Fruit fly (Drosophila melanogaster) ovary, adult (tissue): Measurements from ENCODE around the gene Srp68.

Experiments used
- CG17801 ChIP-seq: fragments of 200-800 bp; optimal IDR thresholded peaks from 2 replicates; lab custom pipeline; 2019; ENCODE audit warnings: missing biosample characterization, mild to moderate bottlenecking, missing genetic modification characterization, moderate library complexity; ENCODE audit not compliant: partially characterized antibody

Gene Srp68

DNA sequence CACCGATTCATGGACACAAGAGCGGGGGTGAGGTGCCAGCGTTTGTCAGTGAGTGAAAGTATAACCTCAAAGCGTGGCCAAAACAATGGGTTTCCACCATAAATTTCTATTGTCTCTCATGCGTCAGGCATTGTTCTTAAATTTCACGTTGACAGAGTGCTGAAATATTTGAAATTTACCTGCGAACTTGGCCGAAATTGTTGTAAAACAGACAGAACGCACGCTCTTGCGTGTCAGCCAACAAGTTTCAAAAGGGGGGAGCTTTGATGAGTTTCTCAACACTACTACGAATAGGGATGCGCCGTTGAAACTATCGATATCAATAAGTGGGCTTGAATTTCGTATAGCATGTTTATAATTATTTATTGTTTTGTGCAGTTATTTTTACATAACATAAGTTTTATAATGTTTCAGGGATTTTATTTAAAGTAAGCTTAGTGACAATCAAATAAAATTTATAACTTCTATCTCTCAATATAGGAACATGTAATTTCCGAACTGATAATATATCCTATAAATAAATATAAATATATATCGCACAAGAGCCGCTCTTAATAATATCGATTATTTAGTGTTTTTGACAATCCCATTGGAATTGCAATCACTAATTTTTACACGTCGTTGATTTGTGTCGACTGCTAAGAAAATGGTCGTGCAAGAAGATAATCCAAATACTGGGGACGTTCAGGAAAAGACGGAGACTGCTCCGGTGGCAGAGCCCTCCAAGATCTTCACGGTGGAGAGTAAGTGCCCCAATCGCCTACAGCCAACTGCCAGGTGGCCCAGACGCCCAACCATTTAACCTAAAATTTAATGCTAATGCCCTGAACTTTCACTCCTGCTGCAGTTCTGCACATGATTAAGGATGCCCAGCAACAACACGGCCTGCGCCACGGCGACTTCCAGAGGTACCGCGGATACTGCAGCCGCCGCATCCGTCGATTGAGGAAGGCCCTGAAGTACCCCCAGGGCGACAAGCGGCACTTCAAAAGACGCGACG lies at the start of gene Srp68, which contains the start of gene pix:
TSS of gene Srp68 (plus strand) at position 569 of the 1,000 bp plus-strand sequence.
TSS of gene pix (minus strand) at position 288 of the 1,000 bp plus-strand sequence.
- peak; percentile 51 for TF ChIP-seq CG17801 (GFP tag; lab: Kevin White, UChicago)

DNA sequence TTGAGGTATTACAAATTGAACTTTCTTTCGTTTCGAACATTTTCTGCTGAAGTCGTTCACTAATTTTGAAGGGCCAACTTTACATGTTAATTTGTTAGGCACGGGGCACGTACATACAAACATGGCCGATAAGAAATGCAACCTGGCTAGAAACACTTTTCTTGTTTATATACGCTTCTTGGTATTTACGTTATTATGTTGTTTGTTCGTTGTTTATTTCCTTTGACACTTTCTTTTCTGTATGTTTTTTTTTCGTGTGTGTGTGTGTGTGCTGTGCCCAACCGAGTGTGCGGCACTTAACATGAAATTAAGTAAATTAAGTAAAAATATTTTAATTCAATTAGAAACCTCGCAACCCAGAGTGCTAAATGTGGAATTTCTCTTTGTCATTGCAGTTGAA lies 49.2 kb upstream of the Srp68 start:
- no peak for TF ChIP-seq CG17801 (GFP tag; lab: Kevin White, UChicago)

DNA sequence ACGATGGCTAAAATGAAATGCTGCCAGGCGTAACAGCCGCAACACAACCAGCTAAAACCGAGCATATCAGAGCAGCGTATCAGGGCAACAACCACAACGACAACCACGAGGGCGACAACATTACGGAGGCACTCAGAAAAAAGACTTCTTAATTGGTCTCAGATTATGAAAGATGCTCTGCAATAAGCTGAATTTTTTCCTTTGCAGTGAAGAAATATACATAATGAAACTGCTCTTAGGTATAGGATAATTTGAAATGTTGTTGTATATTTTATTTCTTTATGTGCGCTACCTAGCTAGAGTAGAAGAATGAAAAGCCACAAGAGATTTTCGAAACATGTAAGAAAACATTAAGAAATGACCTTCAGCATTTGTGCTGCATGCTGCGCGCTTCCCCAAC lies 45.3 kb upstream of the Srp68 start:
- TF ChIP-seq CG17801 (GFP tag; lab: Kevin White, UChicago): no peak

DNA sequence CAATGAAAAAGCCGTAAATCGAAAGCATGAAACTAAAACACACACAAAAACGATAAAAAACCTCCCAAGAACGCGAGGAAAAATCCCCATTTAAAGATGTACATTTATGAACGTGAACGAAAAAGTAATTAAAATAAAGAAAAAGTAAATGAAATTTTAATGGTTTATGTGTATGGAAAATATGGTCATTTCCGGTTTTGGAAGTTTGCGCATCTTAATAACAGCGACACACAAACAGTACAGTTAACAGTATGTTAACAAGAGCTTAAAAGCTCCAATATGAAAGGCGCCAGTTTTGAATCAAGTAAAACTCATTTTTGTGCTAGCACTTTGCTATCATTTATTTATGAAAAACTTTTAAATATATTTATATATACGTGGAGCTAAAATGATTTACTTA lies 42.9 kb upstream of the Srp68 start:
- TF ChIP-seq CG17801 (GFP tag; lab: Kevin White, UChicago): peak; percentile 49

DNA sequence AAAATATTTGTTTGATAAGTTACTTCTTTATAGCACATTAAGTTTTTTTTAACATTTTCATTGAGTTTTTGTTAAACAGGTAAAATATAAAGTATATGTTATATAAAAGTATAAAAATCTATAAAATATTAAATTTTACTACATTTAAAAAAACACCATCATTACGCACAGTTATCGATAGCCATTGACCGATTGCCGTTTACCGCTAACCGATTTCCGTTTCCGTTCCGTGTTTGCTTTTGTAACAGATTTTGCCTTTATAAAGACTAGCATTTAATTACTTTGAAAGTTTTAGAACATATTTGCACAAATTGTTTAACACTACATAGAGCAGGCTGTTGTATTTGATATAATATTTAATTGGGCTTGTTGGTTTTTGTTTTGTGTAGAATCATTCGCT lies 35.2 kb upstream of the Srp68 start:
- TF ChIP-seq CG17801 (GFP tag; lab: Kevin White, UChicago): no peak

DNA sequence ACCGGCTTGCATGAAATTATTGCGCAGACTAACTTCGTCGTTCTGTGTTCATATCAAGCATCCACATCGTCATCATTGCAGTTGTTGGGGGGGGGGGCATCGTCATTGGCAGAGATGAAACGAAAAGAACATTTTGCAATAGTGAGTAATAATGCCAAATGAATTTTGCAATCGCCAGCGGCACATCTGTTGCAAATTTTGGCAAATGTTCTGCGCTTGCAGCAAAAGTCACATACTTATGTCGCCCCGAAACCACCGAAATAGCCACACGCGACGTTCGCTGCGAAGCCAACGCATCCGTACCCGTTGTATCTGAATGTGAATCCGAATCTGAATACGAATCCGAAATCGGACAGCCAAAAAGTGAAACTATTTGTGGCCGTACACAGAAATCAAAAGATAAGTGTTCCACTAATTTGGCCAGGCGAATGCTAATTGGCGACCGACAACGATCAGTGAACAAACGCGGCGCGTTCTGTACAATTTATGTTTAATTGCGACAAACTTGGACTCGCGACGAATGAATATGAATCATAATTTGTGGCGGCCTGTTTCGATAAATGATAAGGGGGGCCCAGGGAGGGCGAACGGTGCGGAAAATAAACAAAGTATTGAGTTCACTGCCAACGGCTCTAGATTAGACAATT lies 26.9 kb upstream of the Srp68 start:
- TF ChIP-seq CG17801 (GFP tag; lab: Kevin White, UChicago): no peak

DNA sequence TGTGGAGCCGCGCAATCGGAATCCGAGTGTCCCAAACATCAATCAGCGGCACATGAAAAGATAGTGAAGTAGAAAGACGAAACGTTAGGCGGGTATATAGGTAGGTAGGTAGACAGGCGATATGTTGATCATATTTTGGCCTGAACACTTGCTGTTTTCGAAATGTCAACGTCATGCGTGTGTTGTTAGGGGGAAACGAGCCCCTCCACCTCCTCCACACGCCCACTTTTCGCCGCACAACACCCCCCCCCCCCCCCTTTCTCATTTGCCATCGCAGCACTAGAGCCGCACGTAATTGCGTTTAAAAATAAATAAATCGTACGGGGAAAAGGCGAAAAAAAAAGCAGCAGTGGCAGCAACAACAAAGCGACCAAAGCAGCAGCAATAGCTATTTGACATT lies 25.0 kb upstream of the Srp68 start:
- TF ChIP-seq CG17801 (GFP tag; lab: Kevin White, UChicago): no peak

DNA sequence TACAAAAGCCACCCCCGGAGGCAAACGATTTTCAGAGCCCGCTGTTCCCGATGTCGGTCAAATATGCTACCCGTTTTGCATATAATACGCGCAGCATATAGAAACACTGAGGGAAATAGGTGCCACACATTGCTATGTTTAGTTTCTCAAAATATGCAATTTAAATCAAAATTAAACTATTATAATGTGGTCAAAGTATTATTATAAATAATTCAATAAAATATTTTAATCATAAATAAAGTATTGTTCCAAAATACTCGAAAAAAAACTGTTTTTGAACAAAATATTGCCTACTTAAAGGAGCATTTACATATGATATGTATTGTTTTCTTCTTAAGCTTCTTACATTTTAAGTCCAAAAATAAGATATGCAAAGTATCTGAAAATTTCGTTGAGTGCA lies 23.9 kb upstream of the Srp68 start:
- no peak for TF ChIP-seq CG17801 (GFP tag; lab: Kevin White, UChicago)

DNA sequence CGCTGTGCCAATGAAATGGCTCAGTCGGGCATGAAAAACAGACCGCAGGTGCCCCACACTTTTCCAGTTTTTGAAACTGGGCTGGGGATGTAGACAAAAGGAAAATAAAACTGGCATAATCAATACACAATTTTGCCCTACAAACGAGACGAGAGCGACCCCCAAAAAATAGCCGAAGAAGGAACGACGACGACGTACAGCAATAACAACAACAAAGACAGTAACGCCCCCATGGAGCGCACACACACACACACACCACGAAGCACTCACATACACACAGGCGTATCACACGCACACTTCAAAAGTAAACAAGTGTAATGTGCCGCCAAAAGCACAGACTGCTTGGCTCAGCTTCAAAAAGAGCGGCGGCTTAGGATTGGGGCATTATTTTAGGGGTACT lies 23.3 kb upstream of the Srp68 start:
- TF ChIP-seq CG17801 (GFP tag; lab: Kevin White, UChicago): no peak

DNA sequence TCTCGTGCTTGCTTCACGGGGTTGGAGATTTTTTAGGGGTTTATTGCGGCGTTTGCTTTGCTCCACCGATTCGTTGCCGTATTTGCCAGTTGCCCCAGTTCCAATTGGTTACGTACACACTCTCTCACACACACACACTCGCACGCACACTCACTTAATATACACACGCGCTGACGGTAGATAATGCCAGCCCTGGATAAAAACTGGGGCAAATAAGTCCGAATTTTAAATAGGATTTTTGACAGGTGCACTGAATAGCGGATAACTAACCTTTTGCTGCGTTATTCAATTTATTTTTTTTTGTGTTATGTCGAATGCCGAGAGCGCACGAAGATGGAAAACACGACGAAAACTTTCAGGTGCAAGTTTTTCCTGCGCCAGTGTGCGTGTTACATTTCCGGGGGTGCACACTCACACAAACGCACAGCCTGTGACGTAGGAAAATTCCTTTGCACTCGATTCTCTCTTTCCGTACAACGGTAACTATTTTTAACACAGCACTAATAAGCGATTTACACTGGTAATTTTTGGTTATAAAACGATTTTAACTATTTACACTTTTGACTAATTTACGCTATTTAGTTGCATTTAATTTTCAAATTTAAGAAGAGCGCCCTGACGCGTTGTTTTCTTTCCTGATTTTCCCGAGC lies 22.2 kb upstream of the Srp68 start:
- TF ChIP-seq CG17801 (GFP tag; lab: Kevin White, UChicago): no peak

DNA sequence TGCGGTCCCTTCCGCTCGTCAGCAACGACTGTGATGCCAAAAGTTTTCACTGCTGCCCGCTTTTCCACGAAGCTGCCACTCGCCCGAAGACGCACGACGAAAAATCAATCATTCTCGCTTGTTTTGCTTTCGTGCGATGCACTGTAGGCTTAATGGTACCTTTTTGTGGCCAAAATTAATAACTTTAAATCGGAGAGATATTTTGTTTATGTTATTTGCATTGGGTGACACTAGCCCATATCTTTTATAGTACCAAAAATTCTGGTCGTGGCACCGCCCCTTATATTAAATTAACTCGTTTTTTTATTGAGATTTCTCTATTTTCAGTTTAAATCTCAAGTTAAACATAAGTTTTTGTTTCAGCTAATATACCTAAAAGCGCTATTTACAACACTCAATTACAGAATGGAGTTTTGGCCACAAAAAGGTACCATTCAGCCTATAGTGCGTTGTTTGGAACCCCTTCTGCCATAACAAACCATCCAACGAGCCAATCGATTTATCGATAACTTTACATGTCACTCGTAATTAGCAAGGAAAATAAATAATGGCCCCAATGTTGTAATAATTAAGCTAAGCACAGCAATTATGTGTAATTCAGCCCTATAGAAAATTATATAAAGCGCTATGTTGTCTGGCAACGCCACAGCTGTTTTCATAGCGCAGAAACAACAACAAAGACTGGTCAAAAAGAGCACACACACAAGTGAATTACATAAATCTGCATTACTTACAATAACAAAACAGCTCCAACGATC lies 21.5 kb upstream of the Srp68 start:
- peak; percentile 55 for TF ChIP-seq CG17801 (GFP tag; lab: Kevin White, UChicago)

DNA sequence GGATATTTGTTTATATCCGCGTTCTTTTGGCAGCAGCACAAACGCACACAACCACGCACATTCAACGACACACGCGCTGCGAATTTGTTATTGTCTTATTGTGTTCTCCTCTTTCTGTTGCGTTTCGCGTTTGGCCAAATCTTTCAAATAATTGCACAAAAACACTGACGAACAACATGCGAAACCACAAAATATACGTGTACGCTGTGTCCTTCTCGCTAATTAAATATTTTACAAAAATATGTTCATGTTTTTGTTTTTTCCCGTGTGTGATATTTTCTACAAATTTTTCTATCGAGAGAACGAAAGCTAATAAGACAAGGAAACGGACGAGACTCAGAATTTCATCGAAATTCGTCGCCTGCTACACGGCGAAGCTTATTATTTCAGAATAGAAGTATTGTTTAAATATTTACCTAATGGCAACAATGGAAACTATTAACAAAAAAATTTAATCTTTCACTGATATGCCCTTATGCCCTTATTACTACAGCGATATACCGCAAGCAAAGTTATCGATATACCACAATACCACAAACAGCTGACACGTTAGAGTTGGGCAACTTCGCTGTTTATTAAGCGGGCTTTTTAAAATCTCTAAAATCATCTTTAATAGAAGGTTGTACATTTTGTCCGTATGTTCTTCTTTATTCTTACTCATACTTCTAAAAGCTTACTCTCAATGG lies 20.7 kb upstream of the Srp68 start, which contains the start of the genes CG43783 and orb2:
TSS of gene CG43783 (minus strand) at position 311 of the 686 bp plus-strand sequence.
TSS of gene orb2 (minus strand) at position 502 of the 686 bp plus-strand sequence.
- TF ChIP-seq CG17801 (GFP tag; lab: Kevin White, UChicago): no peak

DNA sequence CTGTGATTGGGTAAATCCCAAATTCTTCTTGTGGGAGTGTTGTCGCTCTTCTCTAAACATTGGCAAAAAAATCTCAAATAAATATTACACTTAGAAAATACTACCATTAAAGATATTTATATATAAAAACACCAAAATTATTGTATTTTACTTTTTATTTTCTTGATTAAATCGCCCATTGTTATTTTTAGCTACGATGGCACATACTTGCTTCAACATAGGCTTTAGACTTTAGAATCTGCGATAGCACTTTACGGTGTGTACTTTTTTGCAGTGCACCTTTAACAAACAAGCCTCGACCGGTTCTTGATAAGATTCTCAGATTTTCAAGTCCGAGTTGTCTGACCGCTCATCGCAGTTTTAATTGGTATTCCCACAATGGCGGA lies 20.2 kb upstream of the Srp68 start, which contains the start of gene GNBP3:
TSS of gene GNBP3 (plus strand) at position 374 of the 386 bp plus-strand sequence.
- no peak for TF ChIP-seq CG17801 (GFP tag; lab: Kevin White, UChicago)

DNA sequence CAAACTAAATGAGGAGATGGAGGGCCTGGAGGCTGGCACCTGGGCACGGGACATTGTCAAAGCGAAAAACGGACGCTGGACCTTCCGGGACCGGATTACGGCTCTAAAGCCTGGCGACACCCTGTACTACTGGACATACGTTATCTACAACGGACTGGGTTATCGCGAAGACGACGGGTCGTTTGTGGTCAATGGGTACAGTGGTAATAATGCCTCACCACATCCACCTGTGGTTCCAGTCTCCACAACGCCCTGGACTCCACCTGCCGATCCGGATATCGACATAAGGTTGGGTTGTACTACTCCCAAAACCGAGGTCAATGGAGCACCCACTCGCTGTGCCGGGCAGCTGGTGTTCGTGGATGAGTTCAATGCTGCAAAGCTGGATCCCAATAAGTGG lies 19.6 kb upstream of the Srp68 start:
- no peak for TF ChIP-seq CG17801 (GFP tag; lab: Kevin White, UChicago)
